Worm (Caenorhabditis elegans): ENCODE results near the gene C55A6.12.

ce11 chrV:11546795-11547194, 43.9 kb upstream of the C55A6.12 start, which contains the start of gene F38B7.11:
- TF ChIP-seq ama-1 (optimal IDR thresholded peaks at IDR 0.05): no peak
- no peak for TF ChIP-seq skn-1 (tag; optimal IDR thresholded peaks at IDR 0.05)
- TF ChIP-seq aly-2 (tag; optimal IDR thresholded peaks at IDR 0.05): no peak
- no peak for TF ChIP-seq egl-27 (tag; optimal IDR thresholded peaks at IDR 0.05)
- TF ChIP-seq lsy-2 (tag; optimal IDR thresholded peaks at IDR 0.05): no peak
- no peak for TF ChIP-seq R02D3.7 (tag; optimal IDR thresholded peaks at IDR 0.05)
- no peak for TF ChIP-seq nhr-11 (tag; optimal IDR thresholded peaks at IDR 0.05)
- TF ChIP-seq ceh-16 (tag; optimal IDR thresholded peaks at IDR 0.05): no peak

All from whole organism, L2 larva.